Fruit fly (Drosophila melanogaster) whole organism, embryonic: Measurements from ENCODE around the gene Rab39.

ENCODE experiments used
- Asciz ChIP-seq: fragments of 200-800 bp; sonication (Bioruptor generic); optimal IDR thresholded peaks from 2 replicates; lab custom pipeline; 2017; ENCODE audit warnings: missing biosample characterization, mild to moderate bottlenecking, missing genetic modification characterization, missing genetic modification reagents
- B-H2 ChIP-seq: fragments of 200-800 bp; sonication (Bioruptor generic); optimal IDR thresholded peaks from 2 replicates; lab custom pipeline; 2018; ENCODE audit warnings: missing biosample characterization, mild to moderate bottlenecking, missing genetic modification characterization
- Bgb ChIP-seq: fragments of 200-800 bp; sonication (Bioruptor generic); IDR thresholded peaks from 2 replicates; pipeline ENCODE4 v1.3.6; 2022; ENCODE audit warnings: missing biosample characterization, missing genetic modification characterization; ENCODE audit not compliant: partially characterized antibody
- CG10321 ChIP-seq: fragments of 200-800 bp; sonication (Bioruptor generic); IDR thresholded peaks from 2 replicates; pipeline ENCODE4 v1.3.6; 2022; ENCODE audit warnings: missing biosample characterization, missing genetic modification characterization
- CG10543 ChIP-seq: fragments of 200-800 bp; sonication (Bioruptor generic); optimal IDR thresholded peaks from 3 replicates; lab custom pipeline; 2017; ENCODE audit warnings: missing biosample characterization, mild to moderate bottlenecking, missing genetic modification characterization, moderate library complexity
- CG11247 ChIP-seq: fragments of 200-800 bp; sonication (Bioruptor generic); IDR thresholded peaks from 2 replicates; pipeline ENCODE4 v1.3.6; 2022; ENCODE audit warnings: missing biosample characterization, missing genetic modification characterization
- CG11504 ChIP-seq: fragments of 200-800 bp; sonication (Bioruptor generic); optimal IDR thresholded peaks from 3 replicates; lab custom pipeline; 2019; ENCODE audit warnings: missing biosample characterization, mild to moderate bottlenecking, missing genetic modification characterization, moderate library complexity
- CG14710 ChIP-seq: fragments of 200-800 bp; sonication (Bioruptor generic); optimal IDR thresholded peaks from 3 replicates; lab custom pipeline; 2019; ENCODE audit warnings: missing biosample characterization, mild to moderate bottlenecking, missing genetic modification characterization, moderate library complexity
- CG1647 ChIP-seq: fragments of 200-800 bp; sonication (Bioruptor generic); optimal IDR thresholded peaks from 3 replicates; lab custom pipeline; 2016; ENCODE audit warnings: missing biosample characterization, missing genetic modification characterization
- CG17361 ChIP-seq: fragments of 200-800 bp; sonication (Bioruptor generic); IDR thresholded peaks from 3 replicates; pipeline ENCODE4 v1.3.6; 2022; ENCODE audit warnings: missing biosample characterization, missing genetic modification characterization
- CG1832 ChIP-seq: fragments of 200-800 bp; sonication (Bioruptor generic); optimal IDR thresholded peaks from 2 replicates; lab custom pipeline; 2017; ENCODE audit warnings: missing biosample characterization, mild to moderate bottlenecking, missing genetic modification characterization, inconsistent platforms
- CG32772 ChIP-seq: fragments of 200-800 bp; sonication (Bioruptor generic); IDR thresholded peaks from 2 replicates; pipeline ENCODE4 v1.3.6; 2022; ENCODE audit warnings: missing biosample characterization, missing genetic modification characterization
- CG3407 ChIP-seq: fragments of 200-800 bp; sonication (Bioruptor generic); optimal IDR thresholded peaks from 2 replicates; lab custom pipeline; 2018; ENCODE audit warnings: missing biosample characterization, mild to moderate bottlenecking, missing genetic modification characterization
- CG7556 ChIP-seq: fragments of 200-800 bp; sonication (Bioruptor generic); optimal IDR thresholded peaks from 2 replicates; lab custom pipeline; 2017; ENCODE audit warnings: missing biosample characterization, mild to moderate bottlenecking, missing genetic modification characterization
- CG7963 ChIP-seq: fragments of 200-800 bp; sonication (Bioruptor generic); IDR thresholded peaks from 3 replicates; pipeline ENCODE4 v1.3.6; 2022; ENCODE audit warnings: missing biosample characterization, missing genetic modification characterization; ENCODE audit not compliant: partially characterized antibody
- CG8089 ChIP-seq: fragments of 200-800 bp; sonication (Bioruptor generic); optimal IDR thresholded peaks from 3 replicates; lab custom pipeline; 2016; ENCODE audit warnings: missing biosample characterization, missing genetic modification characterization
- CG8290 ChIP-seq, 3 experiments: fragments of 200-800 bp; sonication (Bioruptor generic); optimal IDR thresholded peaks; 2 replicates each; lab custom pipeline; 2016 to 2019; ENCODE audit warnings: missing biosample characterization in 3 of 3, missing genetic modification characterization in 3 of 3, mild to moderate bottlenecking in 2 of 3, moderate library complexity in 1 of 3
- CG8924 ChIP-seq: fragments of 200-800 bp; optimal IDR thresholded peaks from 3 replicates; lab custom pipeline; 2019; ENCODE audit warnings: missing biosample characterization, mild to moderate bottlenecking, missing genetic modification characterization, moderate library complexity
- CG8944 ChIP-seq: fragments of 200-800 bp; sonication (Bioruptor generic); optimal IDR thresholded peaks from 3 replicates; lab custom pipeline; 2016; ENCODE audit warnings: missing biosample characterization, missing genetic modification characterization
- CG9215 ChIP-seq: fragments of 200-800 bp; sonication (Bioruptor generic); IDR thresholded peaks from 2 replicates; pipeline ENCODE4 v1.3.6; 2022; ENCODE audit warnings: missing biosample characterization, missing genetic modification characterization
- CG9609 ChIP-seq: fragments of 200-800 bp; sonication (Bioruptor generic); optimal IDR thresholded peaks from 3 replicates; lab custom pipeline; 2016; ENCODE audit warnings: missing biosample characterization, missing genetic modification characterization
- CG9727 ChIP-seq: fragments of 200-800 bp; sonication (Bioruptor generic); optimal IDR thresholded peaks from 3 replicates; lab custom pipeline; 2017; ENCODE audit warnings: missing biosample characterization, mild to moderate bottlenecking, missing genetic modification characterization
- CkIIα-i1 ChIP-seq: fragments of 200-800 bp; sonication (Bioruptor generic); IDR thresholded peaks from 2 replicates; pipeline ENCODE4 v1.3.6; 2022; ENCODE audit warnings: missing biosample characterization, missing genetic modification characterization
- Dek ChIP-seq: fragments of 200-800 bp; sonication (Bioruptor generic); optimal IDR thresholded peaks from 3 replicates; lab custom pipeline; 2019; ENCODE audit warnings: missing biosample characterization, mild to moderate bottlenecking, missing genetic modification characterization, moderate library complexity
- Dfd ChIP-seq, 2 experiments: fragments of >200 bp; optimal IDR thresholded peaks; 2 replicates each; lab custom pipeline; 2017; ENCODE audit warnings: missing biosample characterization in 2 of 2, missing genetic modification characterization in 2 of 2
- Dip3 ChIP-seq: fragments of 200-800 bp; sonication (Bioruptor generic); optimal IDR thresholded peaks from 3 replicates; lab custom pipeline; 2016; ENCODE audit warnings: missing biosample characterization, missing genetic modification characterization
- Drgx ChIP-seq: fragments of 200-800 bp; sonication (Bioruptor generic); IDR thresholded peaks from 2 replicates; pipeline ENCODE4 v1.3.6; 2022; ENCODE audit warnings: missing biosample characterization, missing genetic modification characterization
- E2f1 ChIP-seq: fragments of 200-800 bp; sonication (Bioruptor generic); IDR thresholded peaks from 2 replicates; pipeline ENCODE4 v1.3.6; 2022; ENCODE audit warnings: missing biosample characterization, missing genetic modification characterization
- Hey ChIP-seq: fragments of 200-800 bp; sonication (Bioruptor generic); optimal IDR thresholded peaks from 3 replicates; lab custom pipeline; 2018; ENCODE audit warnings: missing biosample characterization, mild to moderate bottlenecking, missing genetic modification characterization
- Hr3 ChIP-seq: fragments of 200-800 bp; sonication (Bioruptor generic); optimal IDR thresholded peaks from 3 replicates; lab custom pipeline; 2016; ENCODE audit warnings: missing biosample characterization, missing genetic modification characterization
- Nf-YA ChIP-seq: fragments of 200-800 bp; sonication (Bioruptor generic); IDR thresholded peaks from 2 replicates; pipeline ENCODE4 v1.3.6; 2022; ENCODE audit warnings: missing biosample characterization, missing genetic modification characterization
- Oaz ChIP-seq: fragments of 200-800 bp; sonication (Bioruptor generic); IDR thresholded peaks from 2 replicates; pipeline ENCODE4 v1.3.6; 2022; ENCODE audit warnings: missing biosample characterization, missing genetic modification characterization
- Spps ChIP-seq: fragments of 200-800 bp; sonication (Bioruptor generic); optimal IDR thresholded peaks from 2 replicates; lab custom pipeline; 2018; ENCODE audit warnings: missing biosample characterization, mild to moderate bottlenecking, missing genetic modification characterization
- ase ChIP-seq: fragments of 200-800 bp; sonication (Bioruptor generic); IDR thresholded peaks from 3 replicates; pipeline ENCODE4 v1.3.6; 2022; ENCODE audit warnings: missing biosample characterization, missing genetic modification characterization
- bigmax ChIP-seq: fragments of 200-800 bp; sonication (Bioruptor generic); optimal IDR thresholded peaks from 2 replicates; lab custom pipeline; 2018; ENCODE audit warnings: missing biosample characterization, mild to moderate bottlenecking, missing genetic modification characterization
- bowl ChIP-seq: fragments of 200-800 bp; sonication (Bioruptor generic); IDR thresholded peaks from 2 replicates; pipeline ENCODE4 v1.3.6; 2022; ENCODE audit warnings: missing biosample characterization, missing genetic modification characterization
- exex ChIP-seq: fragments of 200-800 bp; sonication (Bioruptor generic); optimal IDR thresholded peaks from 4 replicates; lab custom pipeline; 2018; ENCODE audit warnings: missing biosample characterization, mild to moderate bottlenecking, missing genetic modification characterization, moderate library complexity
- kni ChIP-seq: fragments of 200-800 bp; sonication (Bioruptor generic); optimal IDR thresholded peaks from 3 replicates; lab custom pipeline; 2017; ENCODE audit warnings: mild to moderate bottlenecking, missing biosample characterization, missing genetic modification reagents, missing genetic modification characterization
- nerfin-1 ChIP-seq: fragments of 200-800 bp; sonication (Bioruptor generic); optimal IDR thresholded peaks from 3 replicates; lab custom pipeline; 2019; ENCODE audit warnings: missing biosample characterization, mild to moderate bottlenecking, missing genetic modification characterization, moderate library complexity
- oc ChIP-seq: fragments of 200-800 bp; sonication (Bioruptor generic); optimal IDR thresholded peaks from 2 replicates; lab custom pipeline; 2018; ENCODE audit warnings: missing biosample characterization, mild to moderate bottlenecking, missing genetic modification characterization, moderate library complexity
- peb ChIP-seq: fragments of 200-800 bp; sonication (Bioruptor generic); IDR thresholded peaks from 2 replicates; pipeline ENCODE4 v1.3.6; 2022; ENCODE audit warnings: missing biosample characterization, missing genetic modification characterization
- rib ChIP-seq: fragments of 200-800 bp; sonication (Bioruptor generic); IDR thresholded peaks from 2 replicates; pipeline ENCODE4 v1.3.6; 2022; ENCODE audit warnings: missing biosample characterization, missing genetic modification characterization
- sc ChIP-seq, 3 experiments: fragments of >200 bp in 2 of 3; fragments of 200-800 bp in 1 of 3; sonication (Bioruptor generic) in 1 of 3; optimal IDR thresholded peaks; 2 replicates in 2 of 3; 3 replicates in 1 of 3; lab custom pipeline; 2017; ENCODE audit warnings: mild to moderate bottlenecking in 1 of 3, missing biosample characterization in 1 of 3, missing genetic modification characterization in 1 of 3, missing genetic modification reagents in 1 of 3
- sd ChIP-seq: fragments of 200-800 bp; sonication (Bioruptor generic); optimal IDR thresholded peaks from 3 replicates; lab custom pipeline; 2018; ENCODE audit warnings: missing biosample characterization, mild to moderate bottlenecking, missing genetic modification characterization, moderate library complexity
- shn ChIP-seq: fragments of 200-800 bp; sonication (Bioruptor generic); optimal IDR thresholded peaks from 3 replicates; lab custom pipeline; 2016; ENCODE audit warnings: missing biosample characterization, missing genetic modification characterization
- sug ChIP-seq: fragments of 200-800 bp; optimal IDR thresholded peaks from 2 replicates; lab custom pipeline; 2019; ENCODE audit warnings: missing biosample characterization, mild to moderate bottlenecking, missing genetic modification characterization, moderate library complexity
- tap ChIP-seq: fragments of 200-800 bp; optimal IDR thresholded peaks from 3 replicates; lab custom pipeline; 2019; ENCODE audit warnings: missing biosample characterization, mild to moderate bottlenecking, missing genetic modification characterization, moderate library complexity
- trem ChIP-seq: fragments of 200-800 bp; optimal IDR thresholded peaks from 3 replicates; lab custom pipeline; 2019; ENCODE audit warnings: missing biosample characterization, mild to moderate bottlenecking, missing genetic modification characterization, moderate library complexity

Rab39 gene

dm6 chrX:7734131-7734930 lies at the start of gene Rab39, which contains the start of gene Pdp (continued):
- peak; percentile 44 for TF ChIP-seq shn
- TF ChIP-seq E2f1: peak; percentile 74
- TF ChIP-seq tap: no peak
- TF ChIP-seq CG32772: peak; percentile 77
- no peak for TF ChIP-seq bigmax (GFP tag; lab: Kevin White, UChicago)
- TF ChIP-seq CG11247 (GFP tag; lab: Robert Waterston, UW): peak; percentile 76
- peak; percentile 75 for TF ChIP-seq CG9727 (GFP tag; lab: Kevin White, UChicago)
- peak; percentile 73 for TF ChIP-seq CG11504 (tag; lab: Kevin White, UChicago)
- TF ChIP-seq CG8944: peak; percentile 49
- 0 out of 2 replicates have a peak, but pooled peaks have one; percentile 41 for TF ChIP-seq Nf-YA (GFP tag; lab: Robert Waterston, UW)
- TF ChIP-seq Bgb (GFP tag; lab: Robert Waterston, UW): peak; percentile 89
- no peak for TF ChIP-seq kni (GFP tag; lab: Kevin White, UChicago)
- TF ChIP-seq Spps (tag; lab: Kevin White, UChicago): peak; percentile 53
- peak; percentile 76 for TF ChIP-seq CG7963
- TF ChIP-seq CG1832: no peak
- TF ChIP-seq Hey (tag; lab: Kevin White, UChicago): no peak
- peak; percentile 83 for TF ChIP-seq sug
- peak; percentile 59 for TF ChIP-seq CG1647 (GFP tag; lab: Kevin White, UChicago)
- no peak for TF ChIP-seq sd (tag; lab: Kevin White, UChicago)
- no peak for TF ChIP-seq Dfd (GFP tag; optimal IDR thresholded peaks at IDR 0.05; lab: Kevin White, UChicago)
- no peak for TF ChIP-seq CG10321
- peak; percentile 30; the same call in 1 of the 2 replicates for TF ChIP-seq CkIIα-i1 (GFP tag; lab: Robert Waterston, UW)
- no peak for TF ChIP-seq oc (tag; lab: Kevin White, UChicago)
- TF ChIP-seq Asciz (GFP tag; lab: Kevin White, UChicago): no peak
- TF ChIP-seq CG14710: peak; percentile 79
- TF ChIP-seq Hr3 (GFP tag; lab: Kevin White, UChicago): peak; percentile 80
- no peak for TF ChIP-seq rib (GFP tag; lab: Robert Waterston, UW)
- peak; percentile 47 for TF ChIP-seq CG3407 (GFP tag; lab: Kevin White, UChicago)
- no peak for TF ChIP-seq bowl (GFP tag; lab: Robert Waterston, UW)
- peak; percentile 79 for TF ChIP-seq Drgx (GFP tag; lab: Robert Waterston, UW)
- peak; percentile 68 for TF ChIP-seq Dip3 (GFP tag; lab: Kevin White, UChicago)
- peak; percentile 81 for TF ChIP-seq Dek
- peak; percentile 53; the same call in 1 of the 2 replicates for TF ChIP-seq Oaz (GFP tag; lab: Robert Waterston, UW)
- peak; percentile 61 for TF ChIP-seq ase (GFP tag; lab: Robert Waterston, UW)
- peak; percentile 67 for TF ChIP-seq CG7556
- peak; percentile 82 for TF ChIP-seq B-H2
- peak; percentile 71 for TF ChIP-seq trem (tag; lab: Kevin White, UChicago)
- peak; percentile 46; the same call in 1 of the 2 replicates for TF ChIP-seq peb (GFP tag; lab: Robert Waterston, UW)
- peak; percentile 68 for TF ChIP-seq CG9609
- no peak for TF ChIP-seq exex (tag; lab: Kevin White, UChicago)
- TF ChIP-seq CG9215 (GFP tag; lab: Robert Waterston, UW): peak; percentile 88
- peak; percentile 69 for TF ChIP-seq CG8290 (GFP tag; optimal IDR thresholded peaks at IDR 0.05; lab: Kevin White, UChicago)
- TF ChIP-seq CG8290 (tag; optimal IDR thresholded peaks at IDR 0.05; lab: Kevin White, UChicago): peak; percentile 31 to 39
- TF ChIP-seq CG8924 (tag; lab: Kevin White, UChicago): peak; percentile 69
- peak; percentile 85 for TF ChIP-seq CG10543 (GFP tag; lab: Kevin White, UChicago)
- no peak for TF ChIP-seq sc (optimal IDR thresholded peaks at IDR 0.05; lab: Kevin White, UChicago)
- peak; percentile 23 for TF ChIP-seq sc (GFP tag; optimal IDR thresholded peaks at IDR 0.05; lab: Kevin White, UChicago)
- TF ChIP-seq CG17361 (GFP tag; lab: Robert Waterston, UW): peak; percentile 75
- peak; percentile 11 for TF ChIP-seq CG8089 (GFP tag; lab: Kevin White, UChicago)
- peak; percentile 55 for TF ChIP-seq nerfin-1 (tag; lab: Kevin White, UChicago)
